Worm (Caenorhabditis elegans) whole organism, L2 larva: ENCODE results near the gene jbts-14.

Experiments
- F13H6.1 ChIP-seq: sonication (generic microtip); optimal IDR thresholded peaks from 2 replicates; lab custom pipeline; 2016; ENCODE audit warnings: missing genetic modification characterization, missing compliant biosample characterization
- ama-1 ChIP-seq: fragments of 150-350 bp; optimal IDR thresholded peaks from 2 replicates; lab custom pipeline; 2018; ENCODE audit warnings: inconsistent platforms
- elt-3 ChIP-seq: sonication (generic microtip); optimal IDR thresholded peaks from 2 replicates; lab custom pipeline; 2017; ENCODE audit warnings: missing biosample characterization, missing genetic modification characterization
- fos-1 ChIP-seq: fragments of 150-350 bp; optimal IDR thresholded peaks from 2 replicates; lab custom pipeline; 2014; ENCODE audit warnings: missing biosample characterization, missing genetic modification characterization
- mab-5 ChIP-seq: fragments of 150-350 bp; optimal IDR thresholded peaks from 2 replicates; lab custom pipeline; 2014; ENCODE audit warnings: missing biosample characterization, missing genetic modification characterization
- nhr-129 ChIP-seq: fragments of 150-350 bp; optimal IDR thresholded peaks from 2 replicates; lab custom pipeline; 2014; ENCODE audit warnings: missing biosample characterization, missing genetic modification characterization
- nhr-21 ChIP-seq: fragments of 150-350 bp; optimal IDR thresholded peaks from 2 replicates; lab custom pipeline; 2014; ENCODE audit warnings: missing biosample characterization, missing genetic modification characterization
- nhr-237 ChIP-seq: fragments of 150-350 bp; optimal IDR thresholded peaks from 2 replicates; lab custom pipeline; 2014; ENCODE audit warnings: missing biosample characterization, missing genetic modification characterization
- nhr-77 ChIP-seq: fragments of 150-350 bp; optimal IDR thresholded peaks from 2 replicates; lab custom pipeline; 2014; ENCODE audit warnings: missing biosample characterization, missing genetic modification characterization
- snpc-4 ChIP-seq: fragments of 150-350 bp; optimal IDR thresholded peaks from 2 replicates; lab custom pipeline; 2014; ENCODE audit warnings: missing biosample characterization, missing genetic modification characterization

DNA sequence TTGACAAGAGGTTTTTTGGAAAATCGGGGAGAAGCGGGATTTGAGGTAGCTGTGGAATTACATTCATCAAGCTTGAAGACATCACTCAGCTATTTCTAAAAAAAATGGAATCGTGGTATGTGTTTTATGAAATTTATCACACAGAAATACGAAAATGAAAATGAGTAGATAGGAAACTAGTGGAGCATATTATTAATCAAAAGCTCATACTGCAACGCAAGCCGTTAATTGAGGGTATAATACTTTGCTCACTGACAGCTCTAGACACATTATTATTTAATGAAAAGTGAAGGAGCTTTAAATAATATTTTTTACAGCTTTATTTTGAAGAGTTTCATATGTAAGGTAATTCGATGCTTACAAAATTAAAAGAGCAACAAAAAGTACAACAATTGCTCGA, 38.8 kb downstream of the jbts-14 start, which contains the start of gene M02D8.7:
- TF ChIP-seq snpc-4: no peak
- TF ChIP-seq mab-5 (tag; lab: Kevin White, UChicago): no peak
- TF ChIP-seq nhr-129 (tag; lab: Kevin White, UChicago): no peak
- no peak for TF ChIP-seq fos-1
- no peak for TF ChIP-seq nhr-21 (tag; lab: Kevin White, UChicago)
- no peak for TF ChIP-seq nhr-237 (tag; lab: Kevin White, UChicago)
- no peak for TF ChIP-seq nhr-77 (tag; lab: Kevin White, UChicago)
- no peak for TF ChIP-seq F13H6.1 (tag; lab: Kevin White, UChicago)
- no peak for TF ChIP-seq ama-1 (lab: Kevin White, UChicago)
- no peak for TF ChIP-seq elt-3 (tag; lab: Kevin White, UChicago)
